Fruit fly (Drosophila melanogaster): ENCODE data around the gene sim.
A peak's percentile ranks its signal among the peaks of the same experiment; 100 is the strongest.

The sim gene

dm6 chr3R:13051298-13051723 is 6.2 kb upstream of the sim start, which contains the start of gene CG7966 (continued):
- TF ChIP-seq Tbp (GFP tag; optimal IDR thresholded peaks at IDR 0.05) (no peak), CG12071 (GFP tag; optimal IDR thresholded peaks at IDR 0.05) (peak; percentile 10), Meics (GFP tag; optimal IDR thresholded peaks at IDR 0.05) (no peak), CTCF (GFP tag; optimal IDR thresholded peaks at IDR 0.05) (peak; percentile 1), Vsx1 (GFP tag; optimal IDR thresholded peaks at IDR 0.05) (peak; percentile 48), Mad (GFP tag; optimal IDR thresholded peaks at IDR 0.05) (no peak), CG17361 (GFP tag; IDR thresholded peaks at IDR 0.05) (0 out of 3 replicates have a peak, but pooled peaks have one; percentile 6), CG6854 (GFP tag; optimal IDR thresholded peaks at IDR 0.05) (peak; percentile 32), jigr1 (GFP tag; IDR thresholded peaks at IDR 0.05) (no peak), CG10543 (GFP tag; optimal IDR thresholded peaks at IDR 0.05) (peak; percentile 5), CG13296 (GFP tag; optimal IDR thresholded peaks at IDR 0.05) (peak; percentile 19), sima (GFP tag; optimal IDR thresholded peaks at IDR 0.05) (no peak), CG4854 (GFP tag; optimal IDR thresholded peaks at IDR 0.05) (no peak), cas (GFP tag; IDR thresholded peaks at IDR 0.05) (no peak), odd (GFP tag; optimal IDR thresholded peaks at IDR 0.05) (peak; percentile 2), sd (tag; optimal IDR thresholded peaks at IDR 0.05) (peak; percentile 20), tap (tag; optimal IDR thresholded peaks at IDR 0.05) (peak; percentile 33), CG18764 (GFP tag; optimal IDR thresholded peaks at IDR 0.05) (no peak), crc (GFP tag; optimal IDR thresholded peaks at IDR 0.05) (no peak), CG5245 (GFP tag; optimal IDR thresholded peaks at IDR 0.05) (no peak), CG8359 (GFP tag; optimal IDR thresholded peaks at IDR 0.05; ENCODE audit: borderline replicate concordance) (no peak), CG32532 (GFP tag; IDR thresholded peaks at IDR 0.05) (peak; percentile 38; the same call in 1 of the 2 replicates), CG12299 (tag; optimal IDR thresholded peaks at IDR 0.05) (peak; percentile 9), CG3163 (GFP tag; optimal IDR thresholded peaks at IDR 0.05) (peak; percentile 95), CG7271 (tag; optimal IDR thresholded peaks at IDR 0.05) (no peak), lola (GFP tag; optimal IDR thresholded peaks at IDR 0.05) (no peak), schlank (tag; optimal IDR thresholded peaks at IDR 0.05) (no peak), Fer3 (tag; optimal IDR thresholded peaks at IDR 0.05) (no peak), hkb (optimal IDR thresholded peaks at IDR 0.05) (no peak), hkb (GFP tag; IDR thresholded peaks at IDR 0.05) (0 out of 2 replicates have a peak, but pooled peaks have one; percentile 49), seq (GFP tag; IDR thresholded peaks at IDR 0.05) (0 out of 2 replicates have a peak, but pooled peaks have one; percentile 32), bowl (GFP tag; IDR thresholded peaks at IDR 0.05) (no peak), Jarid2 (GFP tag; optimal IDR thresholded peaks at IDR 0.05) (peak; percentile 83), CG18476 (GFP tag; optimal IDR thresholded peaks at IDR 0.05) (no peak), sob (GFP tag; IDR thresholded peaks at IDR 0.05) (no peak), sqz (GFP tag; optimal IDR thresholded peaks at IDR 0.05) (no peak), tna (GFP tag; IDR thresholded peaks at IDR 0.05; ENCODE audit: partially characterized antibody) (peak; percentile 30; the same call in 1 of the 2 replicates), CG8089 (GFP tag; optimal IDR thresholded peaks at IDR 0.05) (no peak), sim (GFP tag; IDR thresholded peaks at IDR 0.05) (0 out of 2 replicates have a peak, but pooled peaks have one; percentile 33), en (GFP tag; optimal IDR thresholded peaks at IDR 0.05) (no peak), CG2199 (GFP tag; IDR thresholded peaks at IDR 0.05) (no peak), CG8478 (optimal IDR thresholded peaks at IDR 0.05) (no peak), CG31365 (tag; optimal IDR thresholded peaks at IDR 0.05) (peak; percentile 27), Dll (GFP tag; IDR thresholded peaks at IDR 0.05; ENCODE audit: partially characterized antibody) (no peak), grn (GFP tag; optimal IDR thresholded peaks at IDR 0.05) (peak; percentile 97), CG14441 (GFP tag; IDR thresholded peaks at IDR 0.05) (no peak), BtbVII (GFP tag; optimal IDR thresholded peaks at IDR 0.05) (peak; percentile 2), Ets97D (GFP tag; optimal IDR thresholded peaks at IDR 0.05) (no peak), E2f1 (GFP tag; IDR thresholded peaks at IDR 0.05) (no peak), NC2α (GFP tag; optimal IDR thresholded peaks at IDR 0.05) (peak; percentile 10), CG13424 (tag; optimal IDR thresholded peaks at IDR 0.05) (no peak), PHDP (tag; optimal IDR thresholded peaks at IDR 0.05) (peak; percentile 31)

Measured in whole organism, embryonic.